Worm (Caenorhabditis elegans) whole organism, L2 larva: ENCODE measurements around the gene BE10.3.

Experiments used
- C34F6.9 ChIP-seq: fragments of 150-350 bp; optimal IDR thresholded peaks from 2 replicates; lab custom pipeline; 2014; ENCODE audit warnings: missing biosample characterization, missing genetic modification characterization
- F13H6.1 ChIP-seq: sonication (generic microtip); optimal IDR thresholded peaks from 2 replicates; lab custom pipeline; 2016; ENCODE audit warnings: missing genetic modification characterization, missing compliant biosample characterization
- R02D3.7 ChIP-seq: fragments of 150-350 bp; optimal IDR thresholded peaks from 2 replicates; lab custom pipeline; 2014; ENCODE audit warnings: missing biosample characterization, missing genetic modification characterization
- Y55F3AM.14 ChIP-seq: fragments of 200-800 bp; sonication (Bioruptor generic); optimal IDR thresholded peaks from 2 replicates; lab custom pipeline; 2018; ENCODE audit warnings: mild to moderate bottlenecking, missing genetic modification characterization, missing compliant biosample characterization
- ZK546.5 ChIP-seq: sonication (generic microtip); optimal IDR thresholded peaks from 2 replicates; lab custom pipeline; 2017; ENCODE audit warnings: missing biosample characterization, missing genetic modification characterization
- alr-1 ChIP-seq: fragments of 150-350 bp; optimal IDR thresholded peaks from 2 replicates; lab custom pipeline; 2014; ENCODE audit warnings: missing biosample characterization, missing genetic modification characterization
- ceh-16 ChIP-seq: fragments of 150-350 bp; optimal IDR thresholded peaks from 2 replicates; lab custom pipeline; 2014; ENCODE audit warnings: missing biosample characterization, missing genetic modification characterization
- ceh-82 ChIP-seq: fragments of 150-350 bp; optimal IDR thresholded peaks from 2 replicates; lab custom pipeline; 2014; ENCODE audit warnings: missing biosample characterization, missing genetic modification characterization
- crh-2 ChIP-seq: sonication (generic microtip); optimal IDR thresholded peaks from 2 replicates; lab custom pipeline; 2017; ENCODE audit warnings: missing biosample characterization, missing genetic modification characterization
- dmd-4 ChIP-seq: sonication (generic microtip); optimal IDR thresholded peaks from 2 replicates; lab custom pipeline; 2017; ENCODE audit warnings: missing biosample characterization, missing genetic modification characterization
- elt-1 ChIP-seq: fragments of 150-350 bp; optimal IDR thresholded peaks from 2 replicates; lab custom pipeline; 2014; ENCODE audit warnings: missing biosample characterization, missing genetic modification characterization
- elt-3 ChIP-seq: sonication (generic microtip); optimal IDR thresholded peaks from 2 replicates; lab custom pipeline; 2017; ENCODE audit warnings: missing biosample characterization, missing genetic modification characterization
- fos-1 ChIP-seq: fragments of 150-350 bp; optimal IDR thresholded peaks from 2 replicates; lab custom pipeline; 2014; ENCODE audit warnings: missing biosample characterization, missing genetic modification characterization
- gmeb-1 ChIP-seq: fragments of 150-350 bp; optimal IDR thresholded peaks from 2 replicates; lab custom pipeline; 2014; ENCODE audit warnings: missing biosample characterization, missing genetic modification characterization
- lin-11 ChIP-seq: fragments of 150-350 bp; sonication (generic microtip); optimal IDR thresholded peaks from 2 replicates; lab custom pipeline; 2014; ENCODE audit warnings: missing biosample characterization, missing genetic modification characterization, inconsistent platforms, mixed read lengths
- lin-39 ChIP-seq: fragments of 150-350 bp; optimal IDR thresholded peaks from 2 replicates; lab custom pipeline; 2014; ENCODE audit warnings: missing biosample characterization, missing genetic modification reagents, missing genetic modification characterization
- lsy-2 ChIP-seq, 2 experiments: fragments of 150-350 bp in 1 of 2; sonication (generic microtip) in 1 of 2; optimal IDR thresholded peaks; 2 replicates each; lab custom pipeline; 2014 to 2017; ENCODE audit warnings: missing biosample characterization in 2 of 2, missing genetic modification characterization in 2 of 2
- mab-5 ChIP-seq: fragments of 150-350 bp; optimal IDR thresholded peaks from 2 replicates; lab custom pipeline; 2014; ENCODE audit warnings: missing biosample characterization, missing genetic modification characterization
- nhr-11 ChIP-seq: fragments of 150-350 bp; optimal IDR thresholded peaks from 2 replicates; lab custom pipeline; 2014; ENCODE audit warnings: missing biosample characterization, missing genetic modification characterization
- nhr-129 ChIP-seq: fragments of 150-350 bp; optimal IDR thresholded peaks from 2 replicates; lab custom pipeline; 2014; ENCODE audit warnings: missing biosample characterization, missing genetic modification characterization
- nhr-21 ChIP-seq: fragments of 150-350 bp; optimal IDR thresholded peaks from 2 replicates; lab custom pipeline; 2014; ENCODE audit warnings: missing biosample characterization, missing genetic modification characterization
- nhr-23 ChIP-seq: fragments of 150-350 bp; optimal IDR thresholded peaks from 2 replicates; lab custom pipeline; 2014; ENCODE audit warnings: missing biosample characterization, missing genetic modification reagents, missing genetic modification characterization
- nhr-237 ChIP-seq: fragments of 150-350 bp; optimal IDR thresholded peaks from 2 replicates; lab custom pipeline; 2014; ENCODE audit warnings: missing biosample characterization, missing genetic modification characterization
- nhr-6 ChIP-seq: fragments of 150-350 bp; optimal IDR thresholded peaks from 2 replicates; lab custom pipeline; 2014; ENCODE audit warnings: missing biosample characterization, missing genetic modification characterization
- skn-1 ChIP-seq: sonication (generic microtip); optimal IDR thresholded peaks from 2 replicates; lab custom pipeline; 2017; ENCODE audit warnings: missing biosample characterization, missing genetic modification characterization
- sma-3 ChIP-seq: sonication (generic microtip); optimal IDR thresholded peaks from 2 replicates; lab custom pipeline; 2016; ENCODE audit warnings: missing genetic modification reagents, missing genetic modification characterization, missing compliant biosample characterization
- sma-9 ChIP-seq, 2 experiments: fragments of 150-350 bp in 1 of 2; sonication (generic microtip) in 1 of 2; optimal IDR thresholded peaks; 2 replicates each; lab custom pipeline; 2014 to 2016; ENCODE audit warnings: missing genetic modification characterization in 2 of 2, mild to moderate bottlenecking in 1 of 2, missing biosample characterization in 1 of 2, missing compliant biosample characterization in 1 of 2, missing genetic modification reagents in 1 of 2, moderate library complexity in 1 of 2
- snpc-4 ChIP-seq: fragments of 150-350 bp; optimal IDR thresholded peaks from 2 replicates; lab custom pipeline; 2014; ENCODE audit warnings: missing biosample characterization, missing genetic modification characterization
- unc-39 ChIP-seq: fragments of 150-350 bp; optimal IDR thresholded peaks from 2 replicates; lab custom pipeline; 2014; ENCODE audit warnings: missing biosample characterization, missing genetic modification characterization
- unc-55 ChIP-seq: fragments of 150-350 bp; sonication (generic microtip); optimal IDR thresholded peaks from 3 replicates; lab custom pipeline; 2014; ENCODE audit warnings: missing biosample characterization, missing genetic modification reagents, missing genetic modification characterization
- unc-62 ChIP-seq: fragments of 150-350 bp; optimal IDR thresholded peaks from 2 replicates; lab custom pipeline; 2014; ENCODE audit warnings: missing biosample characterization, missing genetic modification reagents, missing genetic modification characterization
- zag-1 ChIP-seq: fragments of 150-350 bp; optimal IDR thresholded peaks from 2 replicates; lab custom pipeline; 2014; ENCODE audit warnings: missing biosample characterization, missing genetic modification characterization
- ztf-1 ChIP-seq: fragments of 200-800 bp; sonication (Bioruptor generic); conservative IDR thresholded peaks from 2 replicates; pipeline ENCODE4 v1.3.6; 2022; ENCODE audit warnings: missing genetic modification characterization, missing compliant biosample characterization
- ztf-11 ChIP-seq: sonication (generic microtip); optimal IDR thresholded peaks from 2 replicates; lab custom pipeline; 2017; ENCODE audit warnings: missing biosample characterization, missing genetic modification characterization
- ztf-4 ChIP-seq: fragments of 150-350 bp; optimal IDR thresholded peaks from 2 replicates; lab custom pipeline; 2014; ENCODE audit warnings: missing biosample characterization, missing genetic modification characterization

The BE10.3 gene

ce11 chrIII:12822608-12823261 is 14.9 kb downstream of the BE10.3 start:
- TF ChIP-seq dmd-4 (tag; lab: Kevin White, UChicago) (no peak), R02D3.7 (tag; lab: Kevin White, UChicago) (no peak), alr-1 (no peak), elt-3 (tag; lab: Kevin White, UChicago) (no peak), zag-1 (tag; lab: Kevin White, UChicago) (no peak), unc-62 (GFP tag; lab: Kevin White, UChicago) (no peak), nhr-237 (tag; lab: Kevin White, UChicago) (no peak), lin-11 (tag; lab: Kevin White, UChicago) (no peak), gmeb-1 (no peak), nhr-21 (no peak), Y55F3AM.14 (GFP tag; lab: Kevin White, UChicago) (no peak), nhr-11 (no peak), skn-1 (tag; lab: Kevin White, UChicago) (no peak), ztf-4 (no peak), ztf-11 (no peak), elt-1 (tag; lab: Kevin White, UChicago) (no peak), ZK546.5 (no peak), ceh-82 (no peak), F13H6.1 (tag; lab: Kevin White, UChicago) (no peak), nhr-23 (tag; lab: Kevin White, UChicago) (no peak)

ce11 chrIII:12829068-12829467 is 21.2 kb downstream of the BE10.3 start, which contains the start of gene Y37D8A.3:
Gene Y37D8A.3, plus strand, starts transcription at chrIII:12829368.
- no peak for TF ChIP-seq nhr-6
- no peak for TF ChIP-seq ceh-16 (tag; lab: Kevin White, UChicago)
- no peak for TF ChIP-seq lin-11 (tag; lab: Kevin White, UChicago)
- no peak for TF ChIP-seq unc-62 (GFP tag; lab: Kevin White, UChicago)
- TF ChIP-seq unc-55 (GFP tag; lab: Kevin White, UChicago): no peak
- no peak for TF ChIP-seq nhr-21
- no peak for TF ChIP-seq unc-39 (tag; lab: Kevin White, UChicago)
- no peak for TF ChIP-seq zag-1 (tag; lab: Kevin White, UChicago)
- TF ChIP-seq mab-5 (tag; lab: Kevin White, UChicago): no peak
- TF ChIP-seq nhr-129 (tag; lab: Kevin White, UChicago): no peak
- no peak for TF ChIP-seq ztf-1 (GFP tag; lab: Robert Waterston, UW)
- TF ChIP-seq snpc-4: no peak
- no peak for TF ChIP-seq lin-39 (tag; lab: Kevin White, UChicago)
- no peak for TF ChIP-seq ztf-4

- peak; percentile 39 for TF ChIP-seq sma-9 (GFP tag; optimal IDR thresholded peaks at IDR 0.05; lab: Kevin White, UChicago)
- no peak for TF ChIP-seq sma-9 (tag; optimal IDR thresholded peaks at IDR 0.05; lab: Kevin White, UChicago)
- no peak for TF ChIP-seq unc-62 (GFP tag; lab: Kevin White, UChicago)
- TF ChIP-seq fos-1 (tag; lab: Kevin White, UChicago): peak; percentile 39
- no peak for TF ChIP-seq nhr-23 (tag; lab: Kevin White, UChicago)
Observed at ce11 chrIII:12831696-12832095, 23.9 kb downstream of the BE10.3 start.

- TF ChIP-seq unc-55 (GFP tag; lab: Kevin White, UChicago) (no peak), fos-1 (tag; lab: Kevin White, UChicago) (peak; percentile 28), nhr-23 (tag; lab: Kevin White, UChicago) (no peak), sma-9 (GFP tag; optimal IDR thresholded peaks at IDR 0.05; lab: Kevin White, UChicago) (peak; percentile 65), sma-9 (tag; optimal IDR thresholded peaks at IDR 0.05; lab: Kevin White, UChicago) (no peak)
- TF ChIP-seq, all 48 proteins: peak for 2
Observed at ce11 chrIII:12833079-12833478, 25.3 kb downstream of the BE10.3 start.

ce11 chrIII:12836742-12837285 is 29.0 kb downstream of the BE10.3 start:
- TF ChIP-seq fos-1 (tag; lab: Kevin White, UChicago) (no peak), lsy-2 (tag; optimal IDR thresholded peaks at IDR 0.05; lab: Kevin White, UChicago) (no peak), nhr-23 (tag; lab: Kevin White, UChicago) (no peak), ztf-1 (GFP tag; lab: Robert Waterston, UW) (no peak), C34F6.9 (tag; lab: Kevin White, UChicago) (no peak), elt-1 (tag; lab: Kevin White, UChicago) (no peak), crh-2 (tag; lab: Kevin White, UChicago) (no peak), ztf-4 (no peak), ZK546.5 (no peak), ceh-82 (no peak), sma-3 (no peak), nhr-21 (no peak), alr-1 (no peak), lin-39 (tag; lab: Kevin White, UChicago) (no peak), ceh-16 (tag; lab: Kevin White, UChicago) (no peak)
